Worm (Caenorhabditis elegans): Measurements from ENCODE around the gene ZK632.9.

ZK632.9 gene

ce11 chrIII:9850877-9851276, 25.6 kb upstream of the ZK632.9 start:
- no peak for TF ChIP-seq unc-62 (GFP tag; optimal IDR thresholded peaks at IDR 0.05)

ce11 chrIII:9849950-9850349, 24.7 kb upstream of the ZK632.9 start:
- no peak for TF ChIP-seq unc-62 (GFP tag; optimal IDR thresholded peaks at IDR 0.05)

DNA sequence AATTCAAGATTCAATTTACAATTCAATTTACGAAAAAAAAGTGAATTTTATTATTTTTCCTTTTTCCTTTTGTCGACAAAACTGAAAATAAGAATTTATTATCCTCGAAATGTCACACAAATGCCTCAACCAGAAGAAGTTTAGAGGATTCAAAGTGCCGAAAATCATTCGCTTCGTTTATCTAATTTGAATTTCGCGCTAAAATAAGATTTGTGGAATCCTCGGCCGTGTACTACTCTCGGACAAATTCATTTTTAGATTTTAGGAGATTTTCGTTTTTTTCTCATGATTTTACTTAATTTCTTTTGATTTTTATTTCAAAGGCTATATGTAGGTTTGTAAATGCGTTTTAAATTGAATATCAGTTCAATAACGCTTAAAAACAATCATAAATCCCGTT, 23.4 kb upstream of the ZK632.9 start:
- TF ChIP-seq unc-62 (GFP tag; optimal IDR thresholded peaks at IDR 0.05): no peak

ce11 chrIII:9848083-9848482, 22.9 kb upstream of the ZK632.9 start, which contains the start of gene mrpl-36:
Gene mrpl-36 (minus strand): TSS chrIII:9848116.
- TF ChIP-seq unc-62 (GFP tag; optimal IDR thresholded peaks at IDR 0.05): no peak

ce11 chrIII:9846093-9846492, 20.9 kb upstream of the ZK632.9 start, which contains the start of gene K11H3.2:
Gene K11H3.2 (plus strand): TSS chrIII:9846393.
- TF ChIP-seq unc-62 (GFP tag; optimal IDR thresholded peaks at IDR 0.05): no peak

ce11 chrIII:9843715-9844114, 18.5 kb upstream of the ZK632.9 start, which contains the start of gene K11H3.5:
Gene K11H3.5 (plus strand): TSS chrIII:9843768.
- no peak for TF ChIP-seq unc-62 (GFP tag; optimal IDR thresholded peaks at IDR 0.05)

DNA sequence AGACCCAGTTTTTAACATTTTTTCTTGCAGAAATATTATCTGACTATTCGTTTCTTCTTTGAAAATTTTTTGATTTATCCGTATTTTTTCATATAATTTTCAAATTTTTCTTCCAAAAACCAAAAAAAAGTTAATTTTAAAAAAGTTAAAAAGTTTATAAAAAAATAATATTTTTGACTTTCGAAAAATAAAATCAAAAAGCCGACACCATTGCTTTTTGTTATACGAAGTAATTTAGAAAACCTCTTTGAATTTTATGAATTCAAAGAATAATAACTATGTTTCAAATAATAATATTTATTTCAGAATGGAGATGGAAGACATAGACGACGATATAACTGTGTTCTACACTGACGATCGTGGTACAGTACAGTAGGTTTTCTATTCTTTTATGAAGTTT, 9.7 kb upstream of the ZK632.9 start, which contains the start of gene K11H3.8:
TSS of gene K11H3.8 (plus strand) at position 301 of the 400 bp plus-strand sequence.
- no peak for TF ChIP-seq unc-62 (GFP tag; optimal IDR thresholded peaks at IDR 0.05)

ce11 chrIII:9832569-9832968, 7.3 kb upstream of the ZK632.9 start:
- TF ChIP-seq unc-62 (GFP tag; optimal IDR thresholded peaks at IDR 0.05): no peak

DNA sequence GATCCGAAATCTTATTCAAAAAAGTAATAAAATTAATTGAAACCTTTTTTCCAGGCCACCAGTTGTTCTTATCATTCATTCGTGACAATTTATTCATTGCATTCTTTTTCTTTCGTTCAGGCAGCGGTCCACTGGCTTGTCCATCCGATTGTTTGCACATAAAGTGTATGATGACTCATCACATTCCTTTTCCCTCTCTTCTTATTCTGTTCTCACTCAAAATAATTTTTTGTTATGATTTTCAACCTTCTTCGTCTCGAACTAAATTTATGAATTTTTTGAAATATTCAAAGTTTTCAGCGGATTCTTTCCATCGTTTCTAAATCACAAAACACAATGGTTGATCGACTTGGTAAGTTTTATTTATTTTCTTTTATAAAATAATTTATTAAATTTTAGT, 5.3 kb upstream of the ZK632.9 start, which contains the start of gene ZK632.12:
TSS of gene ZK632.12 (plus strand) at position 301 of the 400 bp plus-strand sequence.
- no peak for TF ChIP-seq unc-62 (GFP tag; optimal IDR thresholded peaks at IDR 0.05)

DNA sequence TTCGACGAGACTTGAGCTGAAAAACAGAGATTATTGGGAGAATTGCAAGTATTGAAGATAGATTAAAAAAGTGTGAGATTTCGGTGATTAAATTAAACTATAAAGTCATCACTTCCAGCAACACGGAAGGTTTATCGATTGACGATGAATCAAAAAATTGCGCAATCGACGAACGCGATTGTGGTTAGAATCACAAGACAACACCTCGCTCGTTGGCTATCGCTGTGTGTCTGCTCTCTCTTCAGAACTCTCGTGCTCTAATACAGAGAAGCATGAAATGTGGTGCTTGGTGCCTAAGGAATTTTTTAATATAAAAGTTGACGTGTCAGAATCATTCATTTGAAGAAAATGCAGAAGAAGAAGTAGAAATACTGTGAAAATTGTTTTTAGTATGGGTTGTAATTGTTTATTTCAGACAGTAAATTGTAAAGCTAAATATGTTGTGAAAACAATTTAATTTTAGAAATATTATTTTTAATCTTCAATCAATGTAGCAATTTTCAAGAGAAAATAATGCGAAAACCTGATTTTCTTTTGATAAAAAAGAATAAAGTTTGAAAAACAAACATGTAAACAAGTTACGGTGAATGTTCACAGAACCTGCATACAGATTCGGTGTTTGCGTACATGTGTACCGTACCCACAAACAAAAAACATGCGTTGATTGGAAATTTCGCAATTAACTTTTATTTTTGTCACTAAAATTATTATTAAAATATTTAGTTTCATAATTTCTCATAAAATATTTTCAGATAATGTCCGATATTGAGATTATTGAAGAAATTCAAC, 2.1 kb upstream of the ZK632.9 start, which contains the start of the genes ZK632.10 and ZK632.11:
TSS of gene ZK632.10 (minus strand) at position 560 of the 789 bp plus-strand sequence.
TSS of gene ZK632.11 (plus strand) at position 753 of the 789 bp plus-strand sequence.
- no peak for TF ChIP-seq unc-62 (GFP tag; optimal IDR thresholded peaks at IDR 0.05)

- no peak for TF ChIP-seq unc-62 (GFP tag; optimal IDR thresholded peaks at IDR 0.05)
Observed at ce11 chrIII:9826005-9826404, 773 bp upstream of the ZK632.9 start.

- TF ChIP-seq unc-62 (GFP tag; optimal IDR thresholded peaks at IDR 0.05): no peak
Observed at ce11 chrIII:9824330-9824934, 800 bp downstream of the ZK632.9 start, which contains the start of gene lin-52. Gene lin-52 (minus strand): TSS chrIII:9824750.

ce11 chrIII:9823748-9824147, 1.5 kb downstream of the ZK632.9 start:
- no peak for TF ChIP-seq unc-62 (GFP tag; optimal IDR thresholded peaks at IDR 0.05)

- TF ChIP-seq unc-62 (GFP tag; optimal IDR thresholded peaks at IDR 0.05): no peak
Observed at ce11 chrIII:9822942-9823341, 2.3 kb downstream of the ZK632.9 start, which contains the start of gene arl-5. Gene arl-5 (plus strand): TSS chrIII:9823242.

ce11 chrIII:9818763-9819162, 6.5 kb downstream of the ZK632.9 start, which contains the start of gene panl-3:
Gene panl-3 (plus strand): TSS chrIII:9819056.
- TF ChIP-seq unc-62 (GFP tag; optimal IDR thresholded peaks at IDR 0.05): no peak

- no peak for TF ChIP-seq unc-62 (GFP tag; optimal IDR thresholded peaks at IDR 0.05)
Observed at ce11 chrIII:9817894-9818293, 7.3 kb downstream of the ZK632.9 start.

Data from whole organism, dauer.